Worm (Caenorhabditis elegans) whole organism, L3 larva: ENCODE data around the gene C24D10.49.

Experiments
- ceh-82 ChIP-seq: fragments of 150-350 bp; optimal IDR thresholded peaks from 2 replicates; lab custom pipeline; 2014; ENCODE audit warnings: missing biosample characterization, missing genetic modification characterization
- lin-15B ChIP-seq: fragments of 150-350 bp; optimal IDR thresholded peaks from 2 replicates; lab custom pipeline; 2014; ENCODE audit warnings: missing biosample characterization, missing genetic modification characterization
- nhr-237 ChIP-seq: fragments of 150-350 bp; optimal IDR thresholded peaks from 2 replicates; lab custom pipeline; 2014; ENCODE audit warnings: missing biosample characterization, missing genetic modification characterization
- nhr-43 ChIP-seq: sonication (generic microtip); optimal IDR thresholded peaks from 2 replicates; lab custom pipeline; 2016; ENCODE audit warnings: mild to moderate bottlenecking, missing genetic modification characterization, missing compliant biosample characterization; ENCODE audit not compliant: poor library complexity, severe bottlenecking

- TF ChIP-seq nhr-43 (tag; lab: Kevin White, UChicago) (no peak), lin-15B (tag; lab: Kevin White, UChicago) (no peak), nhr-237 (no peak), ceh-82 (no peak)
Measured at ce11 chrIV:5169335-5169734, 12.2 kb upstream of the C24D10.49 start.
